Fruit fly (Drosophila melanogaster) whole organism, embryonic: ENCODE data around the gene CG2854.

Source experiments
- Antp ChIP-seq: fragments of 200-800 bp; sonication (Bioruptor generic); optimal IDR thresholded peaks from 3 replicates; lab custom pipeline; 2016; ENCODE audit warnings: missing biosample characterization, missing genetic modification characterization
- BEAF-32 ChIP-seq: fragments of 200-800 bp; sonication (Bioruptor generic); optimal IDR thresholded peaks from 3 replicates; lab custom pipeline; 2017; ENCODE audit warnings: missing biosample characterization, missing genetic modification characterization, mild to moderate bottlenecking, moderate library complexity, missing genetic modification reagents
- Bteb2 ChIP-seq: fragments of 200-800 bp; sonication (Bioruptor generic); optimal IDR thresholded peaks from 2 replicates; lab custom pipeline; 2016; ENCODE audit warnings: missing biosample characterization, missing genetic modification characterization
- CG10959 ChIP-seq: fragments of 200-800 bp; sonication (Bioruptor generic); IDR thresholded peaks from 2 replicates; pipeline ENCODE4 v1.3.6; 2022; ENCODE audit warnings: missing biosample characterization, missing genetic modification characterization
- CG11695 ChIP-seq: fragments of 200-800 bp; sonication (Bioruptor generic); IDR thresholded peaks from 3 replicates; pipeline ENCODE4 v1.3.6; 2022; ENCODE audit warnings: missing biosample characterization, missing genetic modification characterization
- CG14441 ChIP-seq: fragments of 200-800 bp; sonication (Bioruptor generic); IDR thresholded peaks from 2 replicates; pipeline ENCODE4 v1.3.6; 2022; ENCODE audit warnings: missing biosample characterization, missing genetic modification characterization
- CG1602 ChIP-seq: fragments of 200-800 bp; sonication (Bioruptor generic); optimal IDR thresholded peaks from 3 replicates; lab custom pipeline; 2016; ENCODE audit warnings: missing biosample characterization, missing genetic modification characterization
- CG1603 ChIP-seq: fragments of 200-800 bp; sonication (Bioruptor generic); optimal IDR thresholded peaks from 2 replicates; lab custom pipeline; 2019; ENCODE audit warnings: missing biosample characterization, mild to moderate bottlenecking, missing genetic modification characterization, moderate library complexity
- CG18476 ChIP-seq: fragments of 200-800 bp; sonication (Bioruptor generic); optimal IDR thresholded peaks from 2 replicates; lab custom pipeline; 2016; ENCODE audit warnings: missing biosample characterization, mild to moderate bottlenecking, missing genetic modification characterization
- CG2678 ChIP-seq: fragments of 200-800 bp; sonication (Bioruptor generic); optimal IDR thresholded peaks from 3 replicates; lab custom pipeline; 2019; ENCODE audit warnings: missing biosample characterization, mild to moderate bottlenecking, missing genetic modification characterization, moderate library complexity
- CG33213 ChIP-seq: fragments of 200-800 bp; sonication (Bioruptor generic); optimal IDR thresholded peaks from 3 replicates; lab custom pipeline; 2016; ENCODE audit warnings: missing biosample characterization, missing genetic modification characterization
- CG34422 ChIP-seq: fragments of 200-800 bp; sonication (Bioruptor generic); IDR thresholded peaks from 3 replicates; pipeline ENCODE4 v1.3.6; 2022; ENCODE audit warnings: missing biosample characterization, missing genetic modification characterization
- CG4282 ChIP-seq: fragments of 200-800 bp; sonication (Bioruptor generic); optimal IDR thresholded peaks from 2 replicates; lab custom pipeline; 2016; ENCODE audit warnings: missing biosample characterization, missing genetic modification characterization
- CG4424 ChIP-seq: fragments of 200-800 bp; sonication (Bioruptor generic); optimal IDR thresholded peaks from 3 replicates; lab custom pipeline; 2016; ENCODE audit warnings: missing biosample characterization, missing genetic modification characterization
- CG4617 ChIP-seq: fragments of 200-800 bp; sonication (Bioruptor generic); optimal IDR thresholded peaks from 3 replicates; lab custom pipeline; 2016; ENCODE audit warnings: missing biosample characterization, missing genetic modification characterization, borderline replicate concordance
- CG6254 ChIP-seq: fragments of 200-800 bp; sonication (Bioruptor generic); optimal IDR thresholded peaks from 3 replicates; lab custom pipeline; 2017; ENCODE audit warnings: mild to moderate bottlenecking, missing biosample characterization, missing genetic modification reagents, missing genetic modification characterization
- CG7963 ChIP-seq: fragments of 200-800 bp; sonication (Bioruptor generic); IDR thresholded peaks from 3 replicates; pipeline ENCODE4 v1.3.6; 2022; ENCODE audit warnings: missing biosample characterization, missing genetic modification characterization; ENCODE audit not compliant: partially characterized antibody
- CG8765 ChIP-seq: fragments of 200-800 bp; sonication (Bioruptor generic); IDR thresholded peaks from 2 replicates; pipeline ENCODE4 v1.3.6; 2022; ENCODE audit warnings: missing biosample characterization, missing genetic modification characterization
- CG9876 ChIP-seq: fragments of 200-800 bp; sonication (Bioruptor generic); optimal IDR thresholded peaks from 2 replicates; lab custom pipeline; 2016; ENCODE audit warnings: missing biosample characterization, missing genetic modification characterization
- CG9932 ChIP-seq: fragments of 200-800 bp; sonication (Bioruptor generic); IDR thresholded peaks from 2 replicates; pipeline ENCODE4 v1.3.6; 2022; ENCODE audit warnings: missing biosample characterization, missing genetic modification characterization
- Deaf1 ChIP-seq: fragments of 200-800 bp; optimal IDR thresholded peaks from 3 replicates; lab custom pipeline; 2019; ENCODE audit warnings: missing biosample characterization, mild to moderate bottlenecking, missing genetic modification characterization, moderate library complexity
- E2f2 ChIP-seq: fragments of 200-800 bp; sonication (Bioruptor generic); IDR thresholded peaks from 2 replicates; pipeline ENCODE4 v1.3.6; 2022; ENCODE audit warnings: missing biosample characterization, missing genetic modification characterization
- Eip74EF ChIP-seq, 2 experiments: fragments of 200-800 bp in 1 of 2; fragments of >200 bp in 1 of 2; sonication (Bioruptor generic) in 1 of 2; optimal IDR thresholded peaks; 2 replicates each; lab custom pipeline; 2017 to 2019; ENCODE audit warnings: missing biosample characterization in 2 of 2, missing genetic modification characterization in 2 of 2, mild to moderate bottlenecking in 1 of 2, moderate library complexity in 1 of 2
- Gug ChIP-seq: fragments of 200-800 bp; sonication (Bioruptor generic); IDR thresholded peaks from 4 replicates; pipeline ENCODE4 v1.3.6; 2022; ENCODE audit warnings: missing biosample characterization, missing genetic modification characterization
- H15 ChIP-seq: fragments of 200-800 bp; sonication (Bioruptor generic); IDR thresholded peaks from 3 replicates; pipeline ENCODE4 v1.3.6; 2022; ENCODE audit warnings: missing biosample characterization, missing genetic modification characterization
- H2.0 ChIP-seq: fragments of 200-800 bp; sonication (Bioruptor generic); IDR thresholded peaks from 2 replicates; pipeline ENCODE4 v1.3.6; 2022; ENCODE audit warnings: missing biosample characterization, missing genetic modification characterization
- HLH54F ChIP-seq: fragments of 200-800 bp; sonication (Bioruptor generic); optimal IDR thresholded peaks from 3 replicates; lab custom pipeline; 2016; ENCODE audit warnings: missing biosample characterization, missing genetic modification characterization
- Hey ChIP-seq: fragments of 200-800 bp; sonication (Bioruptor generic); optimal IDR thresholded peaks from 3 replicates; lab custom pipeline; 2018; ENCODE audit warnings: missing biosample characterization, mild to moderate bottlenecking, missing genetic modification characterization
- Hmr ChIP-seq: fragments of 200-800 bp; sonication (Bioruptor generic); optimal IDR thresholded peaks from 3 replicates; lab custom pipeline; 2017; ENCODE audit warnings: mild to moderate bottlenecking, missing biosample characterization, missing genetic modification reagents, missing genetic modification characterization
- Hr51 ChIP-seq, 2 experiments: fragments of 200-800 bp; sonication (Bioruptor generic); optimal IDR thresholded peaks; 2 replicates in 1 of 2; 3 replicates in 1 of 2; lab custom pipeline; 2016 to 2018; ENCODE audit warnings: missing biosample characterization in 2 of 2, missing genetic modification characterization in 2 of 2, mild to moderate bottlenecking in 1 of 2, moderate library complexity in 1 of 2
- Lhr ChIP-seq: fragments of 200-800 bp; sonication (Bioruptor generic); optimal IDR thresholded peaks from 3 replicates; lab custom pipeline; 2017; ENCODE audit warnings: mild to moderate bottlenecking, missing biosample characterization, missing genetic modification reagents, missing genetic modification characterization
- NK7.1 ChIP-seq: fragments of 200-800 bp; sonication (Bioruptor generic); optimal IDR thresholded peaks from 3 replicates; lab custom pipeline; 2016; ENCODE audit warnings: missing biosample characterization, missing genetic modification characterization
- Neu2 ChIP-seq: fragments of 200-800 bp; sonication (Bioruptor generic); optimal IDR thresholded peaks from 3 replicates; lab custom pipeline; 2016; ENCODE audit warnings: missing biosample characterization, missing genetic modification characterization, borderline replicate concordance
- Nf-YA ChIP-seq: fragments of 200-800 bp; sonication (Bioruptor generic); IDR thresholded peaks from 2 replicates; pipeline ENCODE4 v1.3.6; 2022; ENCODE audit warnings: missing biosample characterization, missing genetic modification characterization
- Ravus ChIP-seq: fragments of 200-800 bp; sonication (Bioruptor generic); IDR thresholded peaks from 2 replicates; pipeline ENCODE4 v1.3.6; 2022; ENCODE audit warnings: missing biosample characterization, missing genetic modification characterization
- Stat92E ChIP-seq, 3 experiments: fragments of >200 bp in 2 of 3; fragments of 200-800 bp in 1 of 3; sonication (Bioruptor generic) in 1 of 3; optimal IDR thresholded peaks; 2 replicates each; lab custom pipeline; 2017 to 2019; ENCODE audit warnings: missing biosample characterization in 3 of 3, missing genetic modification characterization in 3 of 3, mild to moderate bottlenecking in 1 of 3, moderate library complexity in 1 of 3
- Tbp ChIP-seq: fragments of >200 bp; optimal IDR thresholded peaks from 2 replicates; lab custom pipeline; 2018; ENCODE audit warnings: missing biosample characterization, missing genetic modification characterization
- Trl ChIP-seq, 3 experiments: fragments of >200 bp in 2 of 3; fragments of 200-800 bp in 1 of 3; sonication (Bioruptor generic) in 1 of 3; optimal IDR thresholded peaks; 2 replicates in 1 of 3; 3 replicates in 2 of 3; lab custom pipeline; 2016 to 2017; ENCODE audit warnings: missing biosample characterization in 1 of 3, missing genetic modification characterization in 1 of 3
- crc ChIP-seq: fragments of 200-800 bp; sonication (Bioruptor generic); optimal IDR thresholded peaks from 2 replicates; lab custom pipeline; 2016; ENCODE audit warnings: missing biosample characterization, missing genetic modification characterization
- danr ChIP-seq: fragments of 200-800 bp; sonication (Bioruptor generic); IDR thresholded peaks from 2 replicates; pipeline ENCODE4 v1.3.6; 2022; ENCODE audit warnings: missing biosample characterization, missing genetic modification characterization
- ftz-f1 ChIP-seq: fragments of 200-800 bp; sonication (Bioruptor generic); optimal IDR thresholded peaks from 2 replicates; lab custom pipeline; 2016; ENCODE audit warnings: missing biosample characterization, missing genetic modification characterization
- fu2 ChIP-seq: fragments of 200-800 bp; sonication (Bioruptor generic); optimal IDR thresholded peaks from 2 replicates; lab custom pipeline; 2016; ENCODE audit warnings: missing biosample characterization, missing genetic modification characterization
- gem ChIP-seq: fragments of 200-800 bp; sonication (Bioruptor generic); optimal IDR thresholded peaks from 2 replicates; lab custom pipeline; 2019; ENCODE audit warnings: missing biosample characterization, mild to moderate bottlenecking, missing genetic modification characterization, moderate library complexity
- grau ChIP-seq: fragments of 200-800 bp; optimal IDR thresholded peaks from 3 replicates; lab custom pipeline; 2019; ENCODE audit warnings: missing biosample characterization, mild to moderate bottlenecking, missing genetic modification characterization, moderate library complexity
- gsb-n ChIP-seq: fragments of 200-800 bp; sonication (Bioruptor generic); optimal IDR thresholded peaks from 3 replicates; lab custom pipeline; 2018; ENCODE audit warnings: missing biosample characterization, mild to moderate bottlenecking, missing genetic modification characterization
- knrl ChIP-seq: fragments of 200-800 bp; sonication (Bioruptor generic); IDR thresholded peaks from 3 replicates; pipeline ENCODE4 v1.3.6; 2022; ENCODE audit warnings: missing biosample characterization, missing genetic modification characterization; ENCODE audit not compliant: partially characterized antibody
- slbo ChIP-seq: fragments of 200-800 bp; sonication (Bioruptor generic); IDR thresholded peaks from 2 replicates; pipeline ENCODE4 v1.3.6; 2022; ENCODE audit warnings: missing biosample characterization, missing genetic modification characterization
- stc ChIP-seq: fragments of 200-800 bp; sonication (Bioruptor generic); IDR thresholded peaks from 2 replicates; pipeline ENCODE4 v1.3.6; 2022; ENCODE audit warnings: missing biosample characterization, missing genetic modification characterization
- tin ChIP-seq: fragments of 200-800 bp; sonication (Bioruptor generic); optimal IDR thresholded peaks from 3 replicates; lab custom pipeline; 2016; ENCODE audit warnings: missing biosample characterization, missing genetic modification characterization
- tna ChIP-seq: fragments of 200-800 bp; sonication (Bioruptor generic); IDR thresholded peaks from 2 replicates; pipeline ENCODE4 v1.3.6; 2022; ENCODE audit warnings: missing biosample characterization, missing genetic modification characterization; ENCODE audit not compliant: partially characterized antibody
- usp ChIP-seq: fragments of >200 bp; optimal IDR thresholded peaks from 2 replicates; lab custom pipeline; 2017; ENCODE audit warnings: missing biosample characterization, missing genetic modification characterization

The CG2854 gene

DNA sequence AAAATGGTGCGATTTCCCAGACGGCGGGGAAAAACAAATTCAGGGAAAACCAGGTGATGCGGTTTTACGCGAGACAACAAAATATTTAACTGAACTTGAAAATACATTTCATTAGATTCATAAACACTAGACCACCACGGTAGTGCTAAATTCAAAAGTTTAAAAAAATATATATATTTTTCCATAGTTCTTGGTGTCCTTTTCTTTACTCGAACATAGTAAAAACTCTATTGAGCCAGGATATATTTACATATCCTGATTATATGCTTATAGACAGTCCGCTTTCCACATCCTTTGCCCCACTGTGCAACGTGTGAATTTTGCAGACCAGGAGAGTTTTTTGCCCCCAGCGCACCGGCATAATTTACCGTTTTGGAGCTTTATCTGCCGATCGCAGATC is 38.5 kb downstream of the CG2854 start (continued):
- peak in 1 of 2 experiments; percentile 33 for TF ChIP-seq Hr51 (GFP tag; optimal IDR thresholded peaks at IDR 0.05; lab: Kevin White, UChicago)
- no peak for TF ChIP-seq Hmr (GFP tag; lab: Kevin White, UChicago)
- TF ChIP-seq Trl (optimal IDR thresholded peaks at IDR 0.05; lab: Kevin White, UChicago): no peak
- TF ChIP-seq Trl (GFP tag; optimal IDR thresholded peaks at IDR 0.05; lab: Kevin White, UChicago): no peak
- TF ChIP-seq fu2: no peak
- no peak for TF ChIP-seq Eip74EF (GFP tag; optimal IDR thresholded peaks at IDR 0.05; lab: Kevin White, UChicago)
- TF ChIP-seq CG4282 (GFP tag; lab: Kevin White, UChicago): no peak
- TF ChIP-seq Hey (tag; lab: Kevin White, UChicago): no peak
- TF ChIP-seq Antp (GFP tag; lab: Kevin White, UChicago): no peak
- TF ChIP-seq CG10959 (GFP tag; lab: Robert Waterston, UW): no peak
- no peak for TF ChIP-seq knrl (GFP tag; lab: Robert Waterston, UW)
- no peak for TF ChIP-seq CG4424
- TF ChIP-seq Deaf1 (tag; lab: Kevin White, UChicago): no peak
- no peak for TF ChIP-seq danr (GFP tag; lab: Robert Waterston, UW)
- no peak for TF ChIP-seq NK7.1
- no peak for TF ChIP-seq ftz-f1 (GFP tag; lab: Kevin White, UChicago)
- peak; percentile 24 for TF ChIP-seq grau (tag; lab: Kevin White, UChicago)
- TF ChIP-seq stc (GFP tag; lab: Robert Waterston, UW): no peak
- no peak for TF ChIP-seq Ravus (GFP tag; lab: Robert Waterston, UW)
- no peak for TF ChIP-seq BEAF-32
- TF ChIP-seq CG1603 (tag; lab: Kevin White, UChicago): no peak
- TF ChIP-seq CG7963 (GFP tag; lab: Robert Waterston, UW): no peak
- TF ChIP-seq CG14441 (GFP tag; lab: Robert Waterston, UW): 0 out of 2 replicates have a peak, but pooled peaks have one; percentile 10
- TF ChIP-seq Gug (GFP tag; lab: Robert Waterston, UW): no peak
- TF ChIP-seq usp (GFP tag; lab: Kevin White, UChicago): no peak
- TF ChIP-seq CG9932 (GFP tag; lab: Robert Waterston, UW): no peak
- TF ChIP-seq Neu2 (GFP tag; lab: Kevin White, UChicago): no peak
- TF ChIP-seq H2.0: 0 out of 2 replicates have a peak, but pooled peaks have one; percentile 32
- no peak for TF ChIP-seq E2f2 (GFP tag; lab: Robert Waterston, UW)
- TF ChIP-seq CG2678 (tag; lab: Kevin White, UChicago): peak; percentile 25
- no peak for TF ChIP-seq CG6254 (GFP tag; lab: Kevin White, UChicago)
- no peak for TF ChIP-seq Lhr (GFP tag; lab: Kevin White, UChicago)
- TF ChIP-seq tin (GFP tag; lab: Kevin White, UChicago): no peak
- TF ChIP-seq gsb-n: no peak
- no peak for TF ChIP-seq Bteb2 (GFP tag; lab: Kevin White, UChicago)
- TF ChIP-seq gem: no peak
- 0 out of 2 replicates have a peak, but pooled peaks have one; percentile 15 for TF ChIP-seq slbo
- TF ChIP-seq CG9876: no peak
- no peak for TF ChIP-seq CG8765 (GFP tag; lab: Robert Waterston, UW)
- no peak for TF ChIP-seq Nf-YA (GFP tag; lab: Robert Waterston, UW)
- TF ChIP-seq CG1602 (GFP tag; lab: Kevin White, UChicago): no peak
- TF ChIP-seq HLH54F: no peak
- no peak for TF ChIP-seq tna (GFP tag; lab: Robert Waterston, UW)
- TF ChIP-seq Stat92E (GFP tag; optimal IDR thresholded peaks at IDR 0.05; lab: Kevin White, UChicago): no peak
- TF ChIP-seq CG33213 (GFP tag; lab: Kevin White, UChicago): no peak
- no peak for TF ChIP-seq CG11695
- TF ChIP-seq H15: no peak
- TF ChIP-seq CG4617: no peak
- TF ChIP-seq CG34422 (GFP tag; lab: Robert Waterston, UW): no peak
- TF ChIP-seq Tbp (GFP tag; lab: Kevin White, UChicago): no peak
- no peak for TF ChIP-seq CG18476
- TF ChIP-seq crc: no peak
